Fruit fly (Drosophila melanogaster) whole organism, embryonic: ENCODE data around the gene CG14252.

Experiments
- Ada2b ChIP-seq: fragments of 200-800 bp; sonication (Bioruptor generic); IDR thresholded peaks from 2 replicates; pipeline ENCODE4 v1.3.6; 2022; ENCODE audit warnings: missing biosample characterization, missing genetic modification characterization
- Blimp-1 ChIP-seq: fragments of 200-800 bp; sonication (Bioruptor generic); optimal IDR thresholded peaks from 3 replicates; lab custom pipeline; 2018; ENCODE audit warnings: missing biosample characterization, missing genetic modification characterization, mild to moderate bottlenecking, moderate library complexity, missing genetic modification reagents
- CG12769 ChIP-seq: fragments of 200-800 bp; sonication (Bioruptor generic); optimal IDR thresholded peaks from 2 replicates; lab custom pipeline; 2019; ENCODE audit warnings: missing biosample characterization, mild to moderate bottlenecking, missing genetic modification characterization, moderate library complexity
- CG13123 ChIP-seq: fragments of 200-800 bp; sonication (Bioruptor generic); optimal IDR thresholded peaks from 2 replicates; lab custom pipeline; 2016; ENCODE audit warnings: missing biosample characterization, missing genetic modification characterization
- CG14710 ChIP-seq: fragments of 200-800 bp; sonication (Bioruptor generic); optimal IDR thresholded peaks from 3 replicates; lab custom pipeline; 2019; ENCODE audit warnings: missing biosample characterization, mild to moderate bottlenecking, missing genetic modification characterization, moderate library complexity
- CG16813 ChIP-seq: fragments of 200-800 bp; sonication (Bioruptor generic); IDR thresholded peaks from 3 replicates; pipeline ENCODE4 v1.3.6; 2022; ENCODE audit warnings: missing biosample characterization, missing genetic modification characterization; ENCODE audit not compliant: partially characterized antibody
- CG5180 ChIP-seq: fragments of 200-800 bp; sonication (Bioruptor generic); optimal IDR thresholded peaks from 3 replicates; lab custom pipeline; 2017; ENCODE audit warnings: missing biosample characterization, missing genetic modification characterization, mild to moderate bottlenecking, moderate library complexity, missing genetic modification reagents
- CG6765 ChIP-seq: fragments of 200-800 bp; sonication (Bioruptor generic); optimal IDR thresholded peaks from 3 replicates; lab custom pipeline; 2017; ENCODE audit warnings: missing biosample characterization, mild to moderate bottlenecking, missing genetic modification characterization
- CG8281 ChIP-seq: fragments of 200-800 bp; sonication (Bioruptor generic); optimal IDR thresholded peaks from 2 replicates; lab custom pipeline; 2018; ENCODE audit warnings: missing biosample characterization, mild to moderate bottlenecking, missing genetic modification characterization, moderate library complexity
- CG8478 ChIP-seq: fragments of >200 bp; optimal IDR thresholded peaks from 2 replicates; lab custom pipeline; 2018
- CrebB ChIP-seq: fragments of 200-800 bp; sonication (Bioruptor generic); optimal IDR thresholded peaks from 3 replicates; lab custom pipeline; 2018; ENCODE audit warnings: missing biosample characterization, mild to moderate bottlenecking, missing genetic modification characterization
- Dek ChIP-seq: fragments of 200-800 bp; sonication (Bioruptor generic); optimal IDR thresholded peaks from 3 replicates; lab custom pipeline; 2019; ENCODE audit warnings: missing biosample characterization, mild to moderate bottlenecking, missing genetic modification characterization, moderate library complexity
- Doc2 ChIP-seq: fragments of 200-800 bp; sonication (Bioruptor generic); IDR thresholded peaks from 2 replicates; pipeline ENCODE4 v1.3.6; 2022; ENCODE audit warnings: missing biosample characterization, missing genetic modification characterization
- E2f2 ChIP-seq: fragments of 200-800 bp; sonication (Bioruptor generic); IDR thresholded peaks from 2 replicates; pipeline ENCODE4 v1.3.6; 2022; ENCODE audit warnings: missing biosample characterization, missing genetic modification characterization
- ERR ChIP-seq: fragments of 200-800 bp; sonication (Bioruptor generic); optimal IDR thresholded peaks from 2 replicates; lab custom pipeline; 2016; ENCODE audit warnings: missing biosample characterization, missing genetic modification characterization
- Gug ChIP-seq: fragments of 200-800 bp; sonication (Bioruptor generic); IDR thresholded peaks from 4 replicates; pipeline ENCODE4 v1.3.6; 2022; ENCODE audit warnings: missing biosample characterization, missing genetic modification characterization
- HLH3B ChIP-seq: fragments of 200-800 bp; sonication (Bioruptor generic); IDR thresholded peaks from 2 replicates; pipeline ENCODE4 v1.3.6; 2022; ENCODE audit warnings: missing biosample characterization, missing genetic modification characterization
- HLH4C ChIP-seq: fragments of 200-800 bp; sonication (Bioruptor generic); IDR thresholded peaks from 3 replicates; pipeline ENCODE4 v1.3.6; 2022; ENCODE audit warnings: missing biosample characterization, missing genetic modification characterization; ENCODE audit not compliant: partially characterized antibody
- Hr39 ChIP-seq: fragments of >200 bp; optimal IDR thresholded peaks from 2 replicates; lab custom pipeline; 2017
- Med ChIP-seq: fragments of 200-800 bp; sonication (Bioruptor generic); peaks from one replicate; lab custom pipeline; 2016; ENCODE audit warnings: missing biosample characterization, missing genetic modification characterization, mild to moderate bottlenecking, inconsistent platforms, moderate library complexity
- Ptx1 ChIP-seq: fragments of 200-800 bp; sonication (Bioruptor generic); IDR thresholded peaks from 2 replicates; pipeline ENCODE4 v1.3.6; 2022; ENCODE audit warnings: missing biosample characterization, missing genetic modification characterization
- Scr ChIP-seq: fragments of 200-800 bp; sonication (Bioruptor generic); IDR thresholded peaks from 2 replicates; pipeline ENCODE4 v1.3.6; 2022; ENCODE audit warnings: missing biosample characterization, missing genetic modification characterization; ENCODE audit not compliant: partially characterized antibody
- Sry-δ ChIP-seq: fragments of 200-800 bp; sonication (Bioruptor generic); optimal IDR thresholded peaks from 2 replicates; lab custom pipeline; 2016; ENCODE audit warnings: missing biosample characterization, missing genetic modification characterization
- abd-A ChIP-seq: fragments of 200-800 bp; sonication (Bioruptor generic); optimal IDR thresholded peaks from 3 replicates; lab custom pipeline; 2019; ENCODE audit warnings: missing biosample characterization, mild to moderate bottlenecking, missing genetic modification characterization, moderate library complexity
- ase ChIP-seq: fragments of 200-800 bp; sonication (Bioruptor generic); IDR thresholded peaks from 3 replicates; pipeline ENCODE4 v1.3.6; 2022; ENCODE audit warnings: missing biosample characterization, missing genetic modification characterization
- chinmo ChIP-seq: fragments of 200-800 bp; sonication (Bioruptor generic); IDR thresholded peaks from 4 replicates; pipeline ENCODE4 v1.3.6; 2022; ENCODE audit warnings: missing biosample characterization, missing genetic modification characterization; ENCODE audit not compliant: partially characterized antibody
- da ChIP-seq: fragments of 200-800 bp; sonication (Bioruptor generic); optimal IDR thresholded peaks from 2 replicates; lab custom pipeline; 2016; ENCODE audit warnings: missing biosample characterization, missing genetic modification characterization
- danr ChIP-seq: fragments of 200-800 bp; sonication (Bioruptor generic); IDR thresholded peaks from 2 replicates; pipeline ENCODE4 v1.3.6; 2022; ENCODE audit warnings: missing biosample characterization, missing genetic modification characterization
- esg ChIP-seq: fragments of 200-800 bp; sonication (Bioruptor generic); conservative IDR thresholded peaks from 2 replicates; pipeline ENCODE4 v1.3.6; 2022; ENCODE audit warnings: missing biosample characterization, missing genetic modification characterization
- fd102C ChIP-seq: fragments of 200-800 bp; sonication (Bioruptor generic); optimal IDR thresholded peaks from 2 replicates; lab custom pipeline; 2018; ENCODE audit warnings: missing biosample characterization, mild to moderate bottlenecking, missing genetic modification characterization, moderate library complexity
- fd64A ChIP-seq: fragments of 200-800 bp; sonication (Bioruptor generic); optimal IDR thresholded peaks from 3 replicates; lab custom pipeline; 2018; ENCODE audit warnings: missing biosample characterization, mild to moderate bottlenecking, missing genetic modification characterization
- fru ChIP-seq: fragments of >200 bp; optimal IDR thresholded peaks from 2 replicates; lab custom pipeline; 2017
- insv ChIP-seq, 2 experiments: fragments of 200-800 bp; sonication (Bioruptor generic); optimal IDR thresholded peaks; 3 replicates each; lab custom pipeline; 2016 to 2018; ENCODE audit warnings: missing biosample characterization in 2 of 2, missing genetic modification characterization in 2 of 2
- knrl ChIP-seq: fragments of 200-800 bp; sonication (Bioruptor generic); IDR thresholded peaks from 3 replicates; pipeline ENCODE4 v1.3.6; 2022; ENCODE audit warnings: missing biosample characterization, missing genetic modification characterization; ENCODE audit not compliant: partially characterized antibody
- mam ChIP-seq: fragments of 200-800 bp; sonication (Bioruptor generic); optimal IDR thresholded peaks from 3 replicates; lab custom pipeline; 2016; ENCODE audit warnings: missing biosample characterization, missing genetic modification characterization
- onecut ChIP-seq: fragments of 200-800 bp; sonication (Bioruptor generic); IDR thresholded peaks from 2 replicates; pipeline ENCODE4 v1.3.6; 2022; ENCODE audit warnings: missing biosample characterization, missing genetic modification characterization
- psq ChIP-seq: fragments of 200-800 bp; sonication (Bioruptor generic); optimal IDR thresholded peaks from 2 replicates; lab custom pipeline; 2017; ENCODE audit warnings: missing biosample characterization, missing genetic modification characterization
- run ChIP-seq: fragments of 200-800 bp; sonication (Bioruptor generic); optimal IDR thresholded peaks from 3 replicates; lab custom pipeline; 2018; ENCODE audit warnings: missing biosample characterization, mild to moderate bottlenecking, missing genetic modification characterization
- sc ChIP-seq, 3 experiments: fragments of >200 bp in 2 of 3; fragments of 200-800 bp in 1 of 3; sonication (Bioruptor generic) in 1 of 3; optimal IDR thresholded peaks; 2 replicates in 2 of 3; 3 replicates in 1 of 3; lab custom pipeline; 2017; ENCODE audit warnings: mild to moderate bottlenecking in 1 of 3, missing biosample characterization in 1 of 3, missing genetic modification characterization in 1 of 3, missing genetic modification reagents in 1 of 3
- sd ChIP-seq: fragments of 200-800 bp; sonication (Bioruptor generic); optimal IDR thresholded peaks from 3 replicates; lab custom pipeline; 2018; ENCODE audit warnings: missing biosample characterization, mild to moderate bottlenecking, missing genetic modification characterization, moderate library complexity
- sens ChIP-seq: fragments of 200-800 bp; sonication (Bioruptor generic); peaks from one replicate; lab custom pipeline; 2016; ENCODE audit warnings: missing biosample characterization, missing genetic modification characterization
- sisA ChIP-seq: fragments of 200-800 bp; sonication (Bioruptor generic); IDR thresholded peaks from 2 replicates; pipeline ENCODE4 v1.3.6; 2022; ENCODE audit warnings: missing biosample characterization, missing genetic modification characterization
- sr ChIP-seq: fragments of 200-800 bp; sonication (Bioruptor generic); IDR thresholded peaks from 3 replicates; pipeline ENCODE4 v1.3.6; 2022; ENCODE audit warnings: missing biosample characterization, missing genetic modification characterization
- tap ChIP-seq: fragments of 200-800 bp; optimal IDR thresholded peaks from 3 replicates; lab custom pipeline; 2019; ENCODE audit warnings: missing biosample characterization, mild to moderate bottlenecking, missing genetic modification characterization, moderate library complexity
- tgo ChIP-seq: fragments of 200-800 bp; sonication (Bioruptor generic); IDR thresholded peaks from 3 replicates; pipeline ENCODE4 v1.3.6; 2022; ENCODE audit warnings: missing biosample characterization, missing genetic modification characterization
- tio ChIP-seq: fragments of 200-800 bp; sonication (Bioruptor generic); optimal IDR thresholded peaks from 2 replicates; lab custom pipeline; 2017; ENCODE audit warnings: missing biosample characterization, missing genetic modification characterization, inconsistent platforms
- tll ChIP-seq, 2 experiments: fragments of 200-800 bp in 1 of 2; fragments of >200 bp in 1 of 2; sonication (Bioruptor generic) in 1 of 2; optimal IDR thresholded peaks; 2 replicates each; lab custom pipeline; 2017 to 2019; ENCODE audit warnings: missing biosample characterization in 2 of 2, missing genetic modification characterization in 2 of 2, mild to moderate bottlenecking in 1 of 2, moderate library complexity in 1 of 2
- trem ChIP-seq: fragments of 200-800 bp; optimal IDR thresholded peaks from 3 replicates; lab custom pipeline; 2019; ENCODE audit warnings: missing biosample characterization, mild to moderate bottlenecking, missing genetic modification characterization, moderate library complexity
- trh ChIP-seq: fragments of 200-800 bp; sonication (Bioruptor generic); optimal IDR thresholded peaks from 2 replicates; lab custom pipeline; 2016; ENCODE audit warnings: missing biosample characterization, missing genetic modification characterization
- vnd ChIP-seq: fragments of 200-800 bp; sonication (Bioruptor generic); IDR thresholded peaks from 3 replicates; pipeline ENCODE4 v1.3.6; 2022; ENCODE audit warnings: missing biosample characterization, missing genetic modification characterization; ENCODE audit not compliant: partially characterized antibody

The CG14252 gene

dm6 chr3R:26923830-26924333 is 21.5 kb upstream of the CG14252 start (continued):
- peak; percentile 34 for TF ChIP-seq CG6765 (GFP tag; lab: Kevin White, UChicago)
- 0 out of 3 replicates have a peak, but pooled peaks have one; percentile 46 for TF ChIP-seq ase (GFP tag; lab: Robert Waterston, UW)
- TF ChIP-seq CG13123 (GFP tag; lab: Kevin White, UChicago) = no peak
- TF ChIP-seq Sry-δ (GFP tag; lab: Kevin White, UChicago) = no peak
- TF ChIP-seq fru = no peak
- no peak for TF ChIP-seq psq
- TF ChIP-seq CG14710 = peak; percentile 25
- no peak for TF ChIP-seq trh (GFP tag; lab: Kevin White, UChicago)
- no peak for TF ChIP-seq CG16813 (GFP tag; lab: Robert Waterston, UW)
- no peak for TF ChIP-seq CrebB (tag; lab: Kevin White, UChicago)
- peak; percentile 8; the same call in 1 of the 2 replicates for TF ChIP-seq E2f2
- peak; percentile 67 for TF ChIP-seq run (tag; lab: Kevin White, UChicago)
- TF ChIP-seq Blimp-1 = peak; percentile 70
- TF ChIP-seq tap (tag; lab: Kevin White, UChicago) = peak; percentile 28
- no peak for TF ChIP-seq fd102C (GFP tag; lab: Kevin White, UChicago)
- TF ChIP-seq ERR (GFP tag; lab: Kevin White, UChicago) = no peak
- no peak for TF ChIP-seq HLH4C (GFP tag; lab: Robert Waterston, UW)

- TF ChIP-seq mam (GFP tag; lab: Kevin White, UChicago) = no peak
- TF ChIP-seq trem (tag; lab: Kevin White, UChicago) = no peak
- no peak for TF ChIP-seq tio
- TF ChIP-seq sr (GFP tag; lab: Robert Waterston, UW) = no peak
- peak; percentile 81; the same call in 1 of the 4 replicates for TF ChIP-seq chinmo (GFP tag; lab: Robert Waterston, UW)
- no peak for TF ChIP-seq tll (GFP tag; optimal IDR thresholded peaks at IDR 0.05; lab: Kevin White, UChicago)
- TF ChIP-seq HLH3B (GFP tag; lab: Robert Waterston, UW) = no peak
- TF ChIP-seq fd64A = no peak
- TF ChIP-seq Ptx1 (GFP tag; lab: Robert Waterston, UW) = no peak
- TF ChIP-seq danr (GFP tag; lab: Robert Waterston, UW) = no peak
- no peak for TF ChIP-seq CG8478
- TF ChIP-seq Gug (GFP tag; lab: Robert Waterston, UW) = no peak
- peak; percentile 9 for TF ChIP-seq sd (tag; lab: Kevin White, UChicago)
- TF ChIP-seq Dek (tag; lab: Kevin White, UChicago) = no peak
- no peak for TF ChIP-seq sisA
- no peak for TF ChIP-seq sc (optimal IDR thresholded peaks at IDR 0.05; lab: Kevin White, UChicago)
- no peak for TF ChIP-seq sc (GFP tag; optimal IDR thresholded peaks at IDR 0.05; lab: Kevin White, UChicago)
- TF ChIP-seq CG8281 (tag; lab: Kevin White, UChicago) = no peak
- TF ChIP-seq esg = no peak
- no peak for TF ChIP-seq fru
- TF ChIP-seq CG12769 (tag; lab: Kevin White, UChicago) = peak; percentile 74
- TF ChIP-seq abd-A = peak; percentile 58
- TF ChIP-seq Scr (GFP tag; lab: Robert Waterston, UW) = no peak
- no peak for TF ChIP-seq onecut (GFP tag; lab: Robert Waterston, UW)
- TF ChIP-seq CG5180 (GFP tag; lab: Kevin White, UChicago) = no peak
- TF ChIP-seq Doc2 (GFP tag; lab: Robert Waterston, UW) = no peak
- TF ChIP-seq insv (GFP tag; optimal IDR thresholded peaks at IDR 0.05; lab: Kevin White, UChicago) = no peak
- TF ChIP-seq knrl (GFP tag; lab: Robert Waterston, UW) = no peak
- TF ChIP-seq Ada2b = no peak
- no peak for TF ChIP-seq tgo (GFP tag; lab: Robert Waterston, UW)
- TF ChIP-seq sens (GFP tag; lab: Kevin White, UChicago) = no peak
- TF ChIP-seq Med = peak; percentile 40
- TF ChIP-seq Hr39 (lab: Kevin White, UChicago) = no peak
- TF ChIP-seq vnd (GFP tag; lab: Robert Waterston, UW) = no peak
- no peak for TF ChIP-seq da
Observed at dm6 chr3R:26926477-26926876, 18.9 kb upstream of the CG14252 start.
